Worm (Caenorhabditis elegans) whole organism, L2 larva: ENCODE measurements around the gene his-7.

ENCODE experiments used
- C34F6.9 ChIP-seq: fragments of 150-350 bp; optimal IDR thresholded peaks from 2 replicates; lab custom pipeline; 2014; ENCODE audit warnings: missing biosample characterization, missing genetic modification characterization
- F13H6.1 ChIP-seq: sonication (generic microtip); optimal IDR thresholded peaks from 2 replicates; lab custom pipeline; 2016; ENCODE audit warnings: missing genetic modification characterization, missing compliant biosample characterization
- R02D3.7 ChIP-seq: fragments of 150-350 bp; optimal IDR thresholded peaks from 2 replicates; lab custom pipeline; 2014; ENCODE audit warnings: missing biosample characterization, missing genetic modification characterization
- alr-1 ChIP-seq: fragments of 150-350 bp; optimal IDR thresholded peaks from 2 replicates; lab custom pipeline; 2014; ENCODE audit warnings: missing biosample characterization, missing genetic modification characterization
- ama-1 ChIP-seq: fragments of 150-350 bp; optimal IDR thresholded peaks from 2 replicates; lab custom pipeline; 2018; ENCODE audit warnings: inconsistent platforms
- dmd-4 ChIP-seq: sonication (generic microtip); optimal IDR thresholded peaks from 2 replicates; lab custom pipeline; 2017; ENCODE audit warnings: missing biosample characterization, missing genetic modification characterization
- egl-27 ChIP-seq: sonication (generic microtip); optimal IDR thresholded peaks from 3 replicates; lab custom pipeline; 2017; ENCODE audit warnings: missing biosample characterization, missing genetic modification reagents, missing genetic modification characterization
- elt-1 ChIP-seq: fragments of 150-350 bp; optimal IDR thresholded peaks from 2 replicates; lab custom pipeline; 2014; ENCODE audit warnings: missing biosample characterization, missing genetic modification characterization
- elt-3 ChIP-seq: sonication (generic microtip); optimal IDR thresholded peaks from 2 replicates; lab custom pipeline; 2017; ENCODE audit warnings: missing biosample characterization, missing genetic modification characterization
- fos-1 ChIP-seq: fragments of 150-350 bp; optimal IDR thresholded peaks from 2 replicates; lab custom pipeline; 2014; ENCODE audit warnings: missing biosample characterization, missing genetic modification characterization
- lin-11 ChIP-seq: fragments of 150-350 bp; sonication (generic microtip); optimal IDR thresholded peaks from 2 replicates; lab custom pipeline; 2014; ENCODE audit warnings: missing biosample characterization, missing genetic modification characterization, inconsistent platforms, mixed read lengths
- lin-13 ChIP-seq: fragments of 150-350 bp; optimal IDR thresholded peaks from 2 replicates; lab custom pipeline; 2014; ENCODE audit warnings: missing biosample characterization, missing genetic modification reagents, missing genetic modification characterization
- lin-39 ChIP-seq: fragments of 150-350 bp; optimal IDR thresholded peaks from 2 replicates; lab custom pipeline; 2014; ENCODE audit warnings: missing biosample characterization, missing genetic modification reagents, missing genetic modification characterization
- mab-5 ChIP-seq: fragments of 150-350 bp; optimal IDR thresholded peaks from 2 replicates; lab custom pipeline; 2014; ENCODE audit warnings: missing biosample characterization, missing genetic modification characterization
- mdl-1 ChIP-seq, 2 experiments: fragments of 150-350 bp in 1 of 2; sonication (generic microtip) in 1 of 2; optimal IDR thresholded peaks; 2 replicates each; lab custom pipeline; 2017; ENCODE audit warnings: missing biosample characterization in 2 of 2, missing genetic modification characterization in 2 of 2
- nhr-10 ChIP-seq: sonication (generic microtip); optimal IDR thresholded peaks from 2 replicates; lab custom pipeline; 2017; ENCODE audit warnings: missing biosample characterization, missing genetic modification characterization
- nhr-11 ChIP-seq: fragments of 150-350 bp; optimal IDR thresholded peaks from 2 replicates; lab custom pipeline; 2014; ENCODE audit warnings: missing biosample characterization, missing genetic modification characterization
- nhr-12 ChIP-seq: fragments of 150-350 bp; optimal IDR thresholded peaks from 2 replicates; lab custom pipeline; 2014; ENCODE audit warnings: missing biosample characterization, missing genetic modification characterization
- nhr-129 ChIP-seq: fragments of 150-350 bp; optimal IDR thresholded peaks from 2 replicates; lab custom pipeline; 2014; ENCODE audit warnings: missing biosample characterization, missing genetic modification characterization
- nhr-23 ChIP-seq: fragments of 150-350 bp; optimal IDR thresholded peaks from 2 replicates; lab custom pipeline; 2014; ENCODE audit warnings: missing biosample characterization, missing genetic modification reagents, missing genetic modification characterization
- nhr-237 ChIP-seq: fragments of 150-350 bp; optimal IDR thresholded peaks from 2 replicates; lab custom pipeline; 2014; ENCODE audit warnings: missing biosample characterization, missing genetic modification characterization
- nhr-25 ChIP-seq: fragments of 150-350 bp; sonication (generic microtip); optimal IDR thresholded peaks from 3 replicates; lab custom pipeline; 2014; ENCODE audit warnings: missing biosample characterization, missing genetic modification characterization
- nhr-6 ChIP-seq: fragments of 150-350 bp; optimal IDR thresholded peaks from 2 replicates; lab custom pipeline; 2014; ENCODE audit warnings: missing biosample characterization, missing genetic modification characterization
- nhr-77 ChIP-seq: fragments of 150-350 bp; optimal IDR thresholded peaks from 2 replicates; lab custom pipeline; 2014; ENCODE audit warnings: missing biosample characterization, missing genetic modification characterization
- sem-4 ChIP-seq: fragments of 150-350 bp; optimal IDR thresholded peaks from 2 replicates; lab custom pipeline; 2014; ENCODE audit warnings: missing biosample characterization, missing genetic modification reagents, missing genetic modification characterization
- skn-1 ChIP-seq: sonication (generic microtip); optimal IDR thresholded peaks from 2 replicates; lab custom pipeline; 2017; ENCODE audit warnings: missing biosample characterization, missing genetic modification characterization
- sma-3 ChIP-seq: sonication (generic microtip); optimal IDR thresholded peaks from 2 replicates; lab custom pipeline; 2016; ENCODE audit warnings: missing genetic modification reagents, missing genetic modification characterization, missing compliant biosample characterization
- sma-9 ChIP-seq, 2 experiments: fragments of 150-350 bp in 1 of 2; sonication (generic microtip) in 1 of 2; optimal IDR thresholded peaks; 2 replicates each; lab custom pipeline; 2014 to 2016; ENCODE audit warnings: missing genetic modification characterization in 2 of 2, mild to moderate bottlenecking in 1 of 2, missing biosample characterization in 1 of 2, missing compliant biosample characterization in 1 of 2, missing genetic modification reagents in 1 of 2, moderate library complexity in 1 of 2
- snpc-4 ChIP-seq: fragments of 150-350 bp; optimal IDR thresholded peaks from 2 replicates; lab custom pipeline; 2014; ENCODE audit warnings: missing biosample characterization, missing genetic modification characterization
- unc-39 ChIP-seq: fragments of 150-350 bp; optimal IDR thresholded peaks from 2 replicates; lab custom pipeline; 2014; ENCODE audit warnings: missing biosample characterization, missing genetic modification characterization
- unc-55 ChIP-seq: fragments of 150-350 bp; sonication (generic microtip); optimal IDR thresholded peaks from 3 replicates; lab custom pipeline; 2014; ENCODE audit warnings: missing biosample characterization, missing genetic modification reagents, missing genetic modification characterization
- unc-62 ChIP-seq: fragments of 150-350 bp; optimal IDR thresholded peaks from 2 replicates; lab custom pipeline; 2014; ENCODE audit warnings: missing biosample characterization, missing genetic modification reagents, missing genetic modification characterization
- zag-1 ChIP-seq: fragments of 150-350 bp; optimal IDR thresholded peaks from 2 replicates; lab custom pipeline; 2014; ENCODE audit warnings: missing biosample characterization, missing genetic modification characterization
- ztf-1 ChIP-seq: fragments of 200-800 bp; sonication (Bioruptor generic); conservative IDR thresholded peaks from 2 replicates; pipeline ENCODE4 v1.3.6; 2022; ENCODE audit warnings: missing genetic modification characterization, missing compliant biosample characterization
- ztf-4 ChIP-seq: fragments of 150-350 bp; optimal IDR thresholded peaks from 2 replicates; lab custom pipeline; 2014; ENCODE audit warnings: missing biosample characterization, missing genetic modification characterization

his-7 gene

DNA sequence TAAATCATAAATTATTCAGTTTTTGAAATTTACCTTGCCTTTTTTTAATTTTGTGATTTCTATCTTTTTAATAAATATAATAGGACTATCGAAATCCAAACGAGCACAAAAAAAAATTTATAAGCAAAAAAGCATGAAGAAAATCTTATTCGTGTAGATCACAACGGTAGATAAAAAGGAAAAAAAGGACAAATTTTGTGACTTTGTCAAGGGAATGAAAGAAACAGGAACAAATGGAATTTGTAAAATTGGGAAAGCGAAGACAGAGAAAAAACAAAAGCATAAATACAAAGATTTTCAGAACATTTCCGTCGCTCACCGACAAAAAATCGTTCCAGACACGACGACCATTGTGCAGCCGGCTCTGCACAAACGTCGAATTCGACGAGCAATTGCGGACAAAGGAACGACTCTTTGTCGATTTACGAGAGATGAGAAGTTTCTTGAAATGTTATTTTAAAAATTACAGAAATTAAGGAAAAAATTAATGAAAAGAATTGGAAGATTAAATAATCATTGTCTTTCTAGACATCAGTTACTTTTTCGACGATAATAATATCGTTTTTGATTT, 14.3 kb upstream of the his-7 start, which contains the start of gene F45F2.10:
TSS of gene F45F2.10 (minus strand) at position 51 of the 571 bp plus-strand sequence.
- TF ChIP-seq lin-39 (tag; lab: Kevin White, UChicago) (no peak), R02D3.7 (tag; lab: Kevin White, UChicago) (peak; percentile 6), mab-5 (tag; lab: Kevin White, UChicago) (no peak), snpc-4 (peak; percentile 30), nhr-129 (tag; lab: Kevin White, UChicago) (peak; percentile 1)

DNA sequence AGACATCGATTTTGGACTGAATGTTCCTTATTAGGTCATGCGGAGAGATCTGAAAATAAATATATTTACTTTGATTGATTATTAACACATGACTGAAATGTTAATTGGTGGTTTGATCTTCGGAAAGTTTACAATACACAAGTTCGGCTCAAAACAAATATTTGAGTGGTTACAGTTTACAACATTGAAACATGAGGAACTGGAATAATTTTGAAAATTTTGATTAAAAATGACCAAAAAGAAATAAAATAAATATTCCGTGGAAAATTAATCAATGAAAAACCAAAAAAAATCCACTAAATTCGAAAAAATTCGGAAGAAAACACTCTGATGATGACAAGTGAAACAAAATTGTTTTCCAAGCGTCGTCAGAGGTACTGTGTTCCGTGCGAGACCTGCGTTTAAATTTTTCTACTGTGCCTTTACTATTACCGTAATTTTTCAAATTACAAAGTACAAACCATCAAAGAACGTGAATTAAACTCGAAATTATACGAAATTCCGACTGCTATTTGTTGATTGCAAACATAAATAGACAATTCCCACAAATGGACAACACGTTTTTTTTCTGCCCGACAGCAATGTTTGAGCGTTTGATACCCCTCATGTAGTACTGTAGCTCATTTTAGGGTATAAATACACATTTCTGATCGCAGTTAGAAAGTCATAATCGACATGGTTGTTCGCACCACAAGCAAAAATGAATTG, 12.2 kb upstream of the his-7 start, which contains the start of the genes F45F2.11 and otpl-7:
TSS of gene F45F2.11 (minus strand) at position 51 of the 708 bp plus-strand sequence.
TSS of gene otpl-7 (plus strand) at position 658 of the 708 bp plus-strand sequence.
- no peak for TF ChIP-seq zag-1 (tag; lab: Kevin White, UChicago)
- TF ChIP-seq nhr-23 (tag; lab: Kevin White, UChicago) = no peak
- TF ChIP-seq elt-1 (tag; lab: Kevin White, UChicago) = no peak
- no peak for TF ChIP-seq lin-11
- TF ChIP-seq skn-1 (tag; lab: Kevin White, UChicago) = no peak
- TF ChIP-seq nhr-77 (tag; lab: Kevin White, UChicago) = no peak
- no peak for TF ChIP-seq nhr-10 (tag; lab: Kevin White, UChicago)
- no peak for TF ChIP-seq sma-3 (GFP tag; lab: Kevin White, UChicago)
- TF ChIP-seq lin-13 = no peak
- TF ChIP-seq nhr-25 (tag; lab: Kevin White, UChicago) = no peak
- no peak for TF ChIP-seq alr-1 (tag; lab: Kevin White, UChicago)
- no peak for TF ChIP-seq sem-4 (tag; lab: Kevin White, UChicago)
- TF ChIP-seq nhr-129 (tag; lab: Kevin White, UChicago) = no peak

DNA sequence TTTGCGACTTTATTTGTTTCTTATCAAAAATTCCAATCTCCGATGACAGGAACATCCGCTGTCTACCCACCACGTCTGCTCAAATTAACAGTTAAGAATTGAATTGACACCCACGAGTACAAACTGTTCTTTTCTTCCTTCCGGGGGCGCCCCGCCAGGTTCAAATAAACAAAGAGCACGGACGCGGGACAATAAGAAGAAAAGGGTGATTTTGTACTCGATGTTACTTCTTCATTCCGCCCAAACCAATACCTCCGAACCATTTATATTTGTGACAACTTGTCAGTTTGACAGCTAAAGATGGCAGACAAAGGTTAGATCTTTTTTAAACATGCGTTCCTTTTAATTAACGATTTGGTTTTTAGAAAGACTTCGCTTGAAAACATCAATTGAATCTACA, 7.4 kb upstream of the his-7 start, which contains the start of gene otpl-6:
TSS of gene otpl-6 (plus strand) at position 301 of the 400 bp plus-strand sequence.
- TF ChIP-seq ztf-4 (tag; lab: Kevin White, UChicago) (no peak), unc-55 (GFP tag; lab: Kevin White, UChicago) (no peak), elt-3 (tag; lab: Kevin White, UChicago) (no peak), nhr-12 (tag; lab: Kevin White, UChicago) (no peak), lin-11 (no peak), ama-1 (lab: Kevin White, UChicago) (no peak), dmd-4 (no peak), nhr-11 (no peak), nhr-77 (tag; lab: Kevin White, UChicago) (no peak), snpc-4 (no peak), lin-13 (no peak), nhr-237 (tag; lab: Kevin White, UChicago) (no peak), unc-39 (no peak), mdl-1 (tag; optimal IDR thresholded peaks at IDR 0.05; lab: Kevin White, UChicago) (no peak)

DNA sequence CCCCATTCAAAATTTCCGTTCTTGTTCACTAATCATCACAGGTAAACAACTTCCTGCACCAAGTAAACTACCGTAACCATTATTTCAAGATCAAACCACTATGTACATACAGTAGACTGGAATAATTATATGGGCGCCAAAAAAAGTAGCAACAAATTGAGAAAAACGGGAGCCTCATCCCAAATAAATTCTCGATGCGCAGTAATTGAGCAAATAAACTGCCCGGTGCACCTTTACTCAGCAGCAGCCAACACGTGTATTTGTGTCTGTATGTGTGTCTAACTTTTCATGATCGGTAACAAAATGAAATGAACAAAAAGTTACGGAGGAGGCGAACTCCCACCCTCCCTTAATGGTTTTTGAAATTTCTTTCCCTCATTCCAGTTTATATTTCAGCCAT, 4.0 kb upstream of the his-7 start, which contains the start of gene otpl-5:
TSS of gene otpl-5 (plus strand) at position 301 of the 400 bp plus-strand sequence.
- TF ChIP-seq ztf-1 (GFP tag; lab: Robert Waterston, UW) = no peak
- TF ChIP-seq nhr-10 (tag; lab: Kevin White, UChicago) = no peak
- TF ChIP-seq R02D3.7 (tag; lab: Kevin White, UChicago) = no peak
- TF ChIP-seq nhr-6 (tag; lab: Kevin White, UChicago) = no peak
- no peak for TF ChIP-seq ztf-4 (tag; lab: Kevin White, UChicago)
- no peak for TF ChIP-seq fos-1 (tag; lab: Kevin White, UChicago)
- TF ChIP-seq C34F6.9 (tag; lab: Kevin White, UChicago) = no peak
- no peak for TF ChIP-seq F13H6.1 (tag; lab: Kevin White, UChicago)
- TF ChIP-seq sma-9 (GFP tag; optimal IDR thresholded peaks at IDR 0.05; lab: Kevin White, UChicago) = no peak
- TF ChIP-seq sma-9 (tag; optimal IDR thresholded peaks at IDR 0.05; lab: Kevin White, UChicago) = no peak
- TF ChIP-seq nhr-11 = no peak
- no peak for TF ChIP-seq lin-11
- no peak for TF ChIP-seq egl-27 (tag; lab: Kevin White, UChicago)
- TF ChIP-seq nhr-12 (tag; lab: Kevin White, UChicago) = no peak
- TF ChIP-seq nhr-129 (tag; lab: Kevin White, UChicago) = no peak
- no peak for TF ChIP-seq unc-62
- no peak for TF ChIP-seq snpc-4
- TF ChIP-seq lin-39 (tag; lab: Kevin White, UChicago) = no peak
- TF ChIP-seq sma-3 (GFP tag; lab: Kevin White, UChicago) = no peak
